Fruit fly (Drosophila melanogaster) S2 (cell line): ENCODE data around the gene Cse1.

Source experiments
- CG8478 ChIP-seq: fragments of >200 bp; optimal IDR thresholded peaks from 2 replicates; lab custom pipeline; 2018
- CTCF ChIP-seq, 2 experiments: fragments of >200 bp; optimal IDR thresholded peaks; 2 replicates each; lab custom pipeline; 2018

The Cse1 gene

dm6 chr2L:16824905-16825333 lies at the start of gene Cse1:
Gene Cse1, minus strand, starts transcription at chr2L:16825207.
- no peak for TF ChIP-seq CTCF (optimal IDR thresholded peaks at IDR 0.05; lab: Kevin White, UChicago)
- TF ChIP-seq CG8478 (lab: Kevin White, UChicago): no peak

- no peak for TF ChIP-seq CG8478 (lab: Kevin White, UChicago)
- TF ChIP-seq CTCF (optimal IDR thresholded peaks at IDR 0.05; lab: Kevin White, UChicago): no peak
Measured at dm6 chr2L:16868897-16869324, 43.9 kb upstream of the Cse1 start.

dm6 chr2L:16862526-16862925 lies 37.5 kb upstream of the Cse1 start:
- TF ChIP-seq CTCF (optimal IDR thresholded peaks at IDR 0.05; lab: Kevin White, UChicago) (no peak), CG8478 (lab: Kevin White, UChicago) (no peak)

- no peak for TF ChIP-seq CG8478 (lab: Kevin White, UChicago)
- TF ChIP-seq CTCF (optimal IDR thresholded peaks at IDR 0.05; lab: Kevin White, UChicago): no peak
Measured at dm6 chr2L:16861126-16861525, 36.1 kb upstream of the Cse1 start, which contains the start of gene CG6012. Gene CG6012, minus strand, starts transcription at chr2L:16861489.

- TF ChIP-seq CG8478 (lab: Kevin White, UChicago): no peak
- TF ChIP-seq CTCF (optimal IDR thresholded peaks at IDR 0.05; lab: Kevin White, UChicago): no peak
Measured at dm6 chr2L:16859566-16859965, 34.6 kb upstream of the Cse1 start.

- no peak for TF ChIP-seq CTCF (optimal IDR thresholded peaks at IDR 0.05; lab: Kevin White, UChicago)
- TF ChIP-seq CG8478 (lab: Kevin White, UChicago): no peak
Measured at dm6 chr2L:16859103-16859502, 34.1 kb upstream of the Cse1 start.

- TF ChIP-seq CG8478 (lab: Kevin White, UChicago) (no peak), CTCF (optimal IDR thresholded peaks at IDR 0.05; lab: Kevin White, UChicago) (no peak)
Measured at dm6 chr2L:16858466-16859007, 33.5 kb upstream of the Cse1 start, which contains the start of gene CG31809. Gene CG31809, minus strand, starts transcription at chr2L:16858714.

- TF ChIP-seq CG8478 (lab: Kevin White, UChicago): no peak
- TF ChIP-seq CTCF (optimal IDR thresholded peaks at IDR 0.05; lab: Kevin White, UChicago): no peak
Measured at dm6 chr2L:16857665-16858064, 32.7 kb upstream of the Cse1 start.

dm6 chr2L:16857131-16857530 lies 32.1 kb upstream of the Cse1 start:
- TF ChIP-seq CG8478 (lab: Kevin White, UChicago) (no peak), CTCF (optimal IDR thresholded peaks at IDR 0.05; lab: Kevin White, UChicago) (no peak)

dm6 chr2L:16852318-16852932 lies 27.4 kb upstream of the Cse1 start, which contains the start of gene CG31810:
Gene CG31810, minus strand, starts transcription at chr2L:16852368.
- no peak for TF ChIP-seq CG8478 (lab: Kevin White, UChicago)
- TF ChIP-seq CTCF (optimal IDR thresholded peaks at IDR 0.05; lab: Kevin White, UChicago): no peak

- TF ChIP-seq CG8478 (lab: Kevin White, UChicago) (no peak), CTCF (optimal IDR thresholded peaks at IDR 0.05; lab: Kevin White, UChicago) (no peak)
Measured at dm6 chr2L:16850442-16850841, 25.4 kb upstream of the Cse1 start.

dm6 chr2L:16848670-16849069 lies 23.7 kb upstream of the Cse1 start, which contains the start of gene CG13284:
Gene CG13284, minus strand, starts transcription at chr2L:16848716.
- TF ChIP-seq CTCF (optimal IDR thresholded peaks at IDR 0.05; lab: Kevin White, UChicago): no peak
- TF ChIP-seq CG8478 (lab: Kevin White, UChicago): no peak

dm6 chr2L:16847948-16848347 lies 22.9 kb upstream of the Cse1 start:
- no peak for TF ChIP-seq CG8478 (lab: Kevin White, UChicago)
- no peak for TF ChIP-seq CTCF (optimal IDR thresholded peaks at IDR 0.05; lab: Kevin White, UChicago)

- TF ChIP-seq CTCF (optimal IDR thresholded peaks at IDR 0.05; lab: Kevin White, UChicago) (no peak), CG8478 (lab: Kevin White, UChicago) (no peak)
Measured at dm6 chr2L:16846742-16847346, 21.8 kb upstream of the Cse1 start.

dm6 chr2L:16845179-16845578 lies 20.2 kb upstream of the Cse1 start:
- TF ChIP-seq CTCF (optimal IDR thresholded peaks at IDR 0.05; lab: Kevin White, UChicago): no peak
- no peak for TF ChIP-seq CG8478 (lab: Kevin White, UChicago)
